Worm (Caenorhabditis elegans) whole organism, L1 larva: ENCODE measurements around the gene F22F1.2.

ENCODE experiments used
- C16A3.4 ChIP-seq: fragments of 150-350 bp; optimal IDR thresholded peaks from 2 replicates; lab custom pipeline; 2014; ENCODE audit warnings: missing biosample characterization, missing genetic modification characterization
- C34B4.2 ChIP-seq: sonication (generic microtip); optimal IDR thresholded peaks from 2 replicates; lab custom pipeline; 2017; ENCODE audit warnings: mild to moderate bottlenecking, missing genetic modification characterization, missing compliant biosample characterization
- F16B12.6 ChIP-seq: fragments of 150-350 bp; optimal IDR thresholded peaks from 2 replicates; lab custom pipeline; 2014; ENCODE audit warnings: missing biosample characterization, missing genetic modification characterization
- alr-1 ChIP-seq: fragments of 200-800 bp; sonication (Bioruptor generic); optimal IDR thresholded peaks from 2 replicates; lab custom pipeline; 2018; ENCODE audit warnings: borderline replicate concordance, mild to moderate bottlenecking, missing genetic modification characterization, missing compliant biosample characterization
- ama-1 ChIP-seq: fragments of 150-350 bp; optimal IDR thresholded peaks from 2 replicates; lab custom pipeline; 2014
- blmp-1 ChIP-seq: fragments of 150-350 bp; optimal IDR thresholded peaks from 2 replicates; lab custom pipeline; 2014; ENCODE audit warnings: missing biosample characterization, missing genetic modification characterization
- ceh-8 ChIP-seq: fragments of 200-800 bp; sonication (Bioruptor generic); optimal IDR thresholded peaks from 2 replicates; lab custom pipeline; 2018; ENCODE audit warnings: mild to moderate bottlenecking, missing genetic modification characterization, moderate library complexity, missing compliant biosample characterization
- dpl-1 ChIP-seq, 3 experiments: fragments of 150-350 bp in 2 of 3; sonication (generic microtip) in 1 of 3; optimal IDR thresholded peaks; 2 replicates each; lab custom pipeline; 2014 to 2017; ENCODE audit warnings: missing biosample characterization in 3 of 3, missing genetic modification characterization in 3 of 3, missing genetic modification reagents in 3 of 3
- efl-1 ChIP-seq, 4 experiments: fragments of 150-350 bp; optimal IDR thresholded peaks in 3 of 4; peaks in 1 of 4; 1 replicate in 1 of 4; 2 replicates in 3 of 4; lab custom pipeline; 2014; ENCODE audit warnings: missing biosample characterization in 2 of 4, missing genetic modification characterization in 2 of 4, missing genetic modification reagents in 2 of 4
- egl-13 ChIP-seq: sonication (generic microtip); optimal IDR thresholded peaks from 2 replicates; lab custom pipeline; 2016; ENCODE audit warnings: missing genotype, missing genetic modification reagents, missing genetic modification characterization, missing compliant biosample characterization
- egl-27 ChIP-seq, 2 experiments: fragments of 150-350 bp in 1 of 2; sonication (generic microtip); optimal IDR thresholded peaks; 3 replicates each; lab custom pipeline; 2017 to 2018; ENCODE audit warnings: missing biosample characterization in 2 of 2, missing genetic modification characterization in 2 of 2, missing genetic modification reagents in 2 of 2
- elt-3 ChIP-seq, 6 experiments: fragments of 150-350 bp in 1 of 6; sonication (generic microtip); optimal IDR thresholded peaks; 2 replicates each; lab custom pipeline; 2017 to 2018; ENCODE audit warnings: missing biosample characterization in 6 of 6, missing genetic modification characterization in 6 of 6, inconsistent platforms in 1 of 6
- fos-1 ChIP-seq: fragments of 150-350 bp; optimal IDR thresholded peaks from 2 replicates; lab custom pipeline; 2014; ENCODE audit warnings: missing biosample characterization, missing genetic modification characterization
- grh-1 ChIP-seq: fragments of 200-800 bp; sonication (Bioruptor generic); IDR thresholded peaks from 2 replicates; pipeline ENCODE4 v1.3.6; 2022; ENCODE audit warnings: missing genetic modification reagents, missing genetic modification characterization, missing compliant biosample characterization
- hlh-17 ChIP-seq: fragments of 200-800 bp; sonication (Bioruptor generic); optimal IDR thresholded peaks from 2 replicates; lab custom pipeline; 2018; ENCODE audit warnings: missing genetic modification characterization, mild to moderate bottlenecking, missing compliant biosample characterization, moderate library complexity, borderline replicate concordance
- hlh-4 ChIP-seq: sonication (generic microtip); optimal IDR thresholded peaks from 2 replicates; lab custom pipeline; 2016; ENCODE audit warnings: mild to moderate bottlenecking, missing genetic modification characterization, missing compliant biosample characterization
- hpl-2 ChIP-seq: fragments of 150-350 bp; optimal IDR thresholded peaks from 2 replicates; lab custom pipeline; 2014; ENCODE audit warnings: missing biosample characterization, missing genetic modification reagents, missing genetic modification characterization
- irx-1 ChIP-seq: sonication (generic microtip); optimal IDR thresholded peaks from 2 replicates; lab custom pipeline; 2016; ENCODE audit warnings: missing genetic modification characterization, missing compliant biosample characterization
- isw-1 ChIP-seq: fragments of 200-800 bp; sonication (Bioruptor generic); IDR thresholded peaks from 2 replicates; pipeline ENCODE4 v1.3.6; 2022; ENCODE audit warnings: missing genetic modification characterization, missing compliant biosample characterization
- jun-1 ChIP-seq: fragments of 150-350 bp; optimal IDR thresholded peaks from 2 replicates; lab custom pipeline; 2014; ENCODE audit warnings: missing biosample characterization, missing genetic modification reagents, missing genetic modification characterization
- lin-13 ChIP-seq: fragments of 150-350 bp; optimal IDR thresholded peaks from 2 replicates; lab custom pipeline; 2014; ENCODE audit warnings: missing biosample characterization, missing genetic modification reagents, missing genetic modification characterization
- lin-15B ChIP-seq: fragments of 150-350 bp; sonication (generic microtip); optimal IDR thresholded peaks from 3 replicates; lab custom pipeline; 2014; ENCODE audit warnings: missing biosample characterization, missing genetic modification characterization
- mdl-1 ChIP-seq, 2 experiments: fragments of 150-350 bp; optimal IDR thresholded peaks; 2 replicates each; lab custom pipeline; 2014 to 2017; ENCODE audit warnings: missing biosample characterization in 2 of 2, missing genetic modification characterization in 2 of 2, inconsistent platforms in 1 of 2
- mef-2 ChIP-seq: fragments of 150-350 bp; optimal IDR thresholded peaks from 2 replicates; lab custom pipeline; 2014; ENCODE audit warnings: missing biosample characterization, missing genetic modification characterization
- nhr-11 ChIP-seq: fragments of 150-350 bp; optimal IDR thresholded peaks from 2 replicates; lab custom pipeline; 2014; ENCODE audit warnings: missing biosample characterization, missing genetic modification characterization
- nhr-12 ChIP-seq: sonication (generic microtip); optimal IDR thresholded peaks from 2 replicates; lab custom pipeline; 2017; ENCODE audit warnings: missing biosample characterization, missing genetic modification characterization
- nhr-20 ChIP-seq: sonication (generic microtip); optimal IDR thresholded peaks from 2 replicates; lab custom pipeline; 2016; ENCODE audit warnings: mild to moderate bottlenecking, missing genetic modification characterization, missing compliant biosample characterization
- nhr-28 ChIP-seq: fragments of 150-350 bp; optimal IDR thresholded peaks from 2 replicates; lab custom pipeline; 2014; ENCODE audit warnings: missing biosample characterization, missing genetic modification characterization
- nhr-47 ChIP-seq: sonication (generic microtip); optimal IDR thresholded peaks from 2 replicates; lab custom pipeline; 2016; ENCODE audit warnings: mild to moderate bottlenecking, missing genetic modification characterization, moderate library complexity, missing compliant biosample characterization
- nhr-76 ChIP-seq: sonication (generic microtip); optimal IDR thresholded peaks from 2 replicates; lab custom pipeline; 2017; ENCODE audit warnings: missing biosample characterization, missing genetic modification characterization
- nhr-77 ChIP-seq: fragments of 150-350 bp; optimal IDR thresholded peaks from 2 replicates; lab custom pipeline; 2014; ENCODE audit warnings: missing biosample characterization, missing genetic modification characterization
- nhr-85 ChIP-seq: sonication (generic microtip); peaks from one replicate; lab custom pipeline; 2016; ENCODE audit warnings: missing genetic modification characterization, inconsistent platforms, missing compliant biosample characterization
- nhr-90 ChIP-seq: sonication (generic microtip); optimal IDR thresholded peaks from 2 replicates; lab custom pipeline; 2016; ENCODE audit warnings: mild to moderate bottlenecking, missing genetic modification characterization, missing compliant biosample characterization; ENCODE audit not compliant: poor library complexity
- pag-3 ChIP-seq: sonication (generic microtip); optimal IDR thresholded peaks from 2 replicates; lab custom pipeline; 2017; ENCODE audit warnings: missing genetic modification characterization, mild to moderate bottlenecking, missing compliant biosample characterization, antibody characterized with exemption, borderline replicate concordance; ENCODE audit not compliant: insufficient read depth
- pax-3 ChIP-seq: fragments of 200-800 bp; sonication (Bioruptor generic); optimal IDR thresholded peaks from 2 replicates; lab custom pipeline; 2018; ENCODE audit warnings: mild to moderate bottlenecking, missing genetic modification characterization, moderate library complexity, missing compliant biosample characterization
- pqm-1 ChIP-seq: sonication (generic microtip); optimal IDR thresholded peaks from 3 replicates; lab custom pipeline; 2017; ENCODE audit warnings: missing biosample characterization, missing genetic modification characterization
- rnt-1 ChIP-seq: sonication (generic microtip); optimal IDR thresholded peaks from 2 replicates; lab custom pipeline; 2016; ENCODE audit warnings: mild to moderate bottlenecking, missing genetic modification characterization, moderate library complexity, missing compliant biosample characterization
- snu-23 ChIP-seq: sonication (generic microtip); optimal IDR thresholded peaks from 2 replicates; lab custom pipeline; 2016; ENCODE audit warnings: missing genetic modification characterization, missing compliant biosample characterization
- sox-4 ChIP-seq: sonication (generic microtip); optimal IDR thresholded peaks from 2 replicates; lab custom pipeline; 2016; ENCODE audit warnings: missing genetic modification characterization, missing compliant biosample characterization
- sup-37 ChIP-seq: fragments of 200-800 bp; sonication (Bioruptor generic); optimal IDR thresholded peaks from 2 replicates; lab custom pipeline; 2018; ENCODE audit warnings: mild to moderate bottlenecking, missing genetic modification characterization, missing compliant biosample characterization
- unc-30 ChIP-seq: sonication (generic microtip); optimal IDR thresholded peaks from 2 replicates; lab custom pipeline; 2017; ENCODE audit warnings: missing biosample characterization, missing genetic modification characterization
- unc-62 ChIP-seq: fragments of 150-350 bp; optimal IDR thresholded peaks from 2 replicates; lab custom pipeline; 2014; ENCODE audit warnings: missing biosample characterization, missing genetic modification reagents, missing genetic modification characterization
- xbp-1 ChIP-seq: sonication (generic microtip); optimal IDR thresholded peaks from 2 replicates; lab custom pipeline; 2016; ENCODE audit warnings: missing genetic modification characterization, missing compliant biosample characterization
- zag-1 ChIP-seq: fragments of 150-350 bp; optimal IDR thresholded peaks from 2 replicates; lab custom pipeline; 2014; ENCODE audit warnings: missing biosample characterization, missing genetic modification characterization
- zip-4 ChIP-seq: fragments of 200-800 bp; sonication (Bioruptor generic); optimal IDR thresholded peaks from 2 replicates; lab custom pipeline; 2018; ENCODE audit warnings: mild to moderate bottlenecking, missing genetic modification characterization, moderate library complexity, missing compliant biosample characterization

The F22F1.2 gene

DNA sequence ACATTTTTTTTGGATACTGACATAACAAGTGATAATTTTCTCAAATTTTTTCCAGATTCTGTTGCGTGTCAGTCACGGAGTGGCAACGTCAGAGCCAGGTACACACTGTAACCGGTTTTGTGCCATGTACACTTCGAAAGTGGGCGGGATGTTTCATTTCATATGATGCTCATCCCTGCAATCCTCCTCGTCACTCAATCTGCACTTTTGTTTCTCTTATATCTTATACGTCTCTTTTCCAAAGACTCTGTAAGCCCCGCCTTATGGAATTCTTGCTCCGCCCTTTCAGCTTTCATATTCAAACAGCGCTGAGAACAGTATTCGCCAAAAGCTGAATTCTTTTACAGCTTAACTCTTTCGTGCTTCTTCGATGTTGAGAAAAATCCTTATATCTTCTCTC lies 11.4 kb downstream of the F22F1.2 start, which contains the start of gene C02B8.3:
TSS of gene C02B8.3 (plus strand) at position 301 of the 400 bp plus-strand sequence.
- no peak for TF ChIP-seq dpl-1 (GFP tag; optimal IDR thresholded peaks at IDR 0.05; lab: Kevin White, UChicago)
- no peak for TF ChIP-seq hpl-2 (GFP tag; lab: Kevin White, UChicago)
- TF ChIP-seq pqm-1, result no peak
- TF ChIP-seq nhr-12 (tag; lab: Kevin White, UChicago), result no peak
- TF ChIP-seq nhr-76 (tag; lab: Kevin White, UChicago), result no peak
- TF ChIP-seq nhr-90 (tag; lab: Kevin White, UChicago), result no peak
- no peak for TF ChIP-seq unc-62
- no peak for TF ChIP-seq pag-3 (tag; lab: Kevin White, UChicago)
- no peak for TF ChIP-seq irx-1 (tag; lab: Kevin White, UChicago)
- no peak for TF ChIP-seq alr-1 (tag; lab: Kevin White, UChicago)
- TF ChIP-seq lin-15B (tag; lab: Kevin White, UChicago), result no peak
- TF ChIP-seq hlh-4 (tag; lab: Kevin White, UChicago), result no peak
- TF ChIP-seq ceh-8 (GFP tag; lab: Kevin White, UChicago), result no peak
- no peak for TF ChIP-seq rnt-1 (tag; lab: Kevin White, UChicago)
- no peak for TF ChIP-seq sox-4 (tag; lab: Kevin White, UChicago)
- no peak for TF ChIP-seq jun-1
- no peak for TF ChIP-seq lin-13
- TF ChIP-seq nhr-47 (tag; lab: Kevin White, UChicago), result no peak
- TF ChIP-seq egl-27 (tag; optimal IDR thresholded peaks at IDR 0.05; lab: Kevin White, UChicago), result no peak
- TF ChIP-seq C16A3.4 (tag; lab: Kevin White, UChicago), result no peak

DNA sequence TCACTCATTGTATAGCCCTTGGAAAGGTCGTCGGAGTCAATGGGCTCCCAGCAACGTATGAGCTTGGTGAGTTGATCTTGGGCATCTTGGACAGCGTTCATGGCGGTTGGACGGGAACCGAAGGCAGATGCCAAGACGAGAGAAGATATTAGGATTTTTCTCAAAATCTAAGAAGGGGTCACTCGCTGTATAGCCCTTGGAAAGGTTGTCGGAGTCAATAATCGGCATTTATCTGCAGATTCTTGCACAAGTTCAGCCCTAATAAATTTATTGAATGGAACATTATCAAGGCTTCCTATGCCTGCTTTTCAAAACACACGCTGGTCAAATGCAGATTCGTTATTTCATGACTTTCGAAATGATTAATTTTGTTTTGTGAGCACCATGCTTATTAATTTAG lies 12.7 kb downstream of the F22F1.2 start, which contains the start of gene C02B8.7:
TSS of gene C02B8.7 (minus strand) at position 101 of the 400 bp plus-strand sequence.
- TF ChIP-seq ama-1 (lab: Kevin White, UChicago) (no peak), nhr-11 (tag; lab: Kevin White, UChicago) (no peak), nhr-12 (tag; lab: Kevin White, UChicago) (no peak), alr-1 (tag; lab: Kevin White, UChicago) (no peak), C16A3.4 (tag; lab: Kevin White, UChicago) (no peak), nhr-90 (tag; lab: Kevin White, UChicago) (no peak), egl-27 (tag; optimal IDR thresholded peaks at IDR 0.05; lab: Kevin White, UChicago) (no peak), fos-1 (tag; lab: Kevin White, UChicago) (no peak)

DNA sequence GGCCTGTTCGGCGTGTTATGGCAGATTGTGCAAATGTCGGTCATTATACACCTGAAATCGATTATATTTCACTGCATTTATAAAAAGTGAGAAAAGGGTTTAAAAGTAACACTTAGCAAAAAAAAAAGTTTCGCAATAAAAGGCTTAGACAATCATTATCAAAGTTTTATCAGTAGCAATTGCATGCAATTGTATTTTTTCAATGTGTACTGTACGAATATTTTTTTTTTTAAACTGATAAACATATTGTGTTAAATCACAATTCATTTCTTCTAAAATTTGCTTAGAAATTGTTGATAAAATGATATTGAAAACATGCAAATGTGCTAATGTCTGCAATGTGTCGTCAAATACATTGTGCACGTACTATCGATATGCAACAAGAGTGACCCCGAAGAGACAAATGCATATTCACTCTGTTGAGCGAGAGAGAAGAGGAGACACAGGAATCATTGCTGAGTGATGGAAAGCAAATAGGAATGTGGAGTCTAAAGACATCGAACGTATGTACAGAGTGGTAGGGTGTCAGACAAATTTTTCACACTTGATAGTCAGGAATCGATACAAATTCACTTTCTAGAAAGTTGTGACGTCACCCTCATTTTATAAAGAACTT lies 14.1 kb downstream of the F22F1.2 start, which contains the start of gene C02B8.6:
TSS of gene C02B8.6 (minus strand) at position 51 of the 616 bp plus-strand sequence.
- TF ChIP-seq C16A3.4 (tag; lab: Kevin White, UChicago) (peak; percentile 42), hlh-17 (GFP tag; lab: Kevin White, UChicago) (no peak), nhr-20 (tag; lab: Kevin White, UChicago) (peak; percentile 25), ama-1 (lab: Kevin White, UChicago) (no peak), nhr-47 (tag; lab: Kevin White, UChicago) (peak; percentile 39), hpl-2 (GFP tag; lab: Kevin White, UChicago) (no peak), nhr-77 (no peak), irx-1 (tag; lab: Kevin White, UChicago) (peak; percentile 17), xbp-1 (tag; lab: Kevin White, UChicago) (peak; percentile 27), snu-23 (GFP tag; lab: Kevin White, UChicago) (peak; percentile 60), zip-4 (GFP tag; lab: Kevin White, UChicago) (no peak), elt-3 (tag; optimal IDR thresholded peaks at IDR 0.05; lab: Kevin White, UChicago) (peak in 1 of 6 experiments; percentile 21), unc-30 (tag; lab: Kevin White, UChicago) (no peak), alr-1 (tag; lab: Kevin White, UChicago) (no peak), C34B4.2 (no peak), isw-1 (no peak), nhr-85 (tag; lab: Kevin White, UChicago) (no peak), blmp-1 (peak; percentile 63), egl-13 (no peak), fos-1 (tag; lab: Kevin White, UChicago) (no peak), sup-37 (GFP tag; lab: Kevin White, UChicago) (no peak), egl-27 (tag; optimal IDR thresholded peaks at IDR 0.05; lab: Kevin White, UChicago) (no peak), efl-1 (optimal IDR thresholded peaks at IDR 0.05; lab: Kevin White, UChicago) (peak; percentile 29 to 36), efl-1 (GFP tag; optimal IDR thresholded peaks at IDR 0.05 in 1 of 2; lab: Kevin White, UChicago) (peak; percentile 44 to 84), pax-3 (tag; lab: Kevin White, UChicago) (no peak), mef-2 (tag; lab: Kevin White, UChicago) (no peak), nhr-28 (no peak), F16B12.6 (tag; lab: Kevin White, UChicago) (peak; percentile 81), mdl-1 (tag; optimal IDR thresholded peaks at IDR 0.05; lab: Kevin White, UChicago) (peak in 1 of 2 experiments; percentile 23), grh-1 (GFP tag; lab: Robert Waterston, UW) (no peak), rnt-1 (tag; lab: Kevin White, UChicago) (peak; percentile 27), zag-1 (no peak)
